Fruit fly (Drosophila melanogaster) whole organism, pupa: Measurements from ENCODE around the gene Ced-12.

Experiments used
- CG10348 ChIP-seq: fragments of 200-800 bp; sonication (Bioruptor generic); IDR thresholded peaks from 2 replicates; pipeline ENCODE4 v1.3.6; 2022; ENCODE audit warnings: missing biosample characterization, missing genetic modification characterization
- CG12605 ChIP-seq: fragments of 200-800 bp; sonication (Bioruptor generic); IDR thresholded peaks from 2 replicates; pipeline ENCODE4 v1.3.6; 2022; ENCODE audit warnings: missing biosample characterization, missing genetic modification characterization
- CG13204 ChIP-seq: fragments of 200-800 bp; sonication (Bioruptor generic); optimal IDR thresholded peaks from 2 replicates; lab custom pipeline; 2018; ENCODE audit warnings: missing biosample characterization, mild to moderate bottlenecking, missing genetic modification characterization, moderate library complexity
- CG14655 ChIP-seq: fragments of 200-800 bp; sonication (Bioruptor generic); optimal IDR thresholded peaks from 3 replicates; lab custom pipeline; 2017; ENCODE audit warnings: mild to moderate bottlenecking, missing biosample characterization, missing genetic modification reagents, missing genetic modification characterization
- CG15710 ChIP-seq: fragments of 200-800 bp; sonication (Bioruptor generic); optimal IDR thresholded peaks from 2 replicates; lab custom pipeline; 2018; ENCODE audit warnings: missing biosample characterization, mild to moderate bottlenecking, missing genetic modification characterization, moderate library complexity
- CG32121 ChIP-seq: fragments of 200-800 bp; sonication (Bioruptor generic); IDR thresholded peaks from 2 replicates; pipeline ENCODE4 v1.3.6; 2022; ENCODE audit warnings: missing biosample characterization, missing genetic modification characterization
- CG34367 ChIP-seq: fragments of 200-800 bp; sonication (Bioruptor generic); optimal IDR thresholded peaks from 2 replicates; lab custom pipeline; 2018; ENCODE audit warnings: missing biosample characterization, mild to moderate bottlenecking, missing genetic modification characterization
- CG4496 ChIP-seq: fragments of 200-800 bp; sonication (Bioruptor generic); IDR thresholded peaks from 3 replicates; pipeline ENCODE4 v1.3.6; 2022; ENCODE audit warnings: missing biosample characterization, missing genetic modification characterization
- CG8159 ChIP-seq: fragments of 200-800 bp; sonication (Bioruptor generic); optimal IDR thresholded peaks from 3 replicates; lab custom pipeline; 2018; ENCODE audit warnings: missing biosample characterization, mild to moderate bottlenecking, missing genetic modification characterization, moderate library complexity
- CG8301 ChIP-seq: fragments of 200-800 bp; sonication (Bioruptor generic); optimal IDR thresholded peaks from 2 replicates; lab custom pipeline; 2018; ENCODE audit warnings: missing biosample characterization, mild to moderate bottlenecking, missing genetic modification characterization
- CG9948 ChIP-seq: fragments of 200-800 bp; sonication (Bioruptor generic); optimal IDR thresholded peaks from 2 replicates; lab custom pipeline; 2018; ENCODE audit warnings: missing biosample characterization, mild to moderate bottlenecking, missing genetic modification characterization, moderate library complexity
- D1 ChIP-seq: fragments of 200-800 bp; sonication (Bioruptor generic); optimal IDR thresholded peaks from 2 replicates; lab custom pipeline; 2018; ENCODE audit warnings: missing biosample characterization, mild to moderate bottlenecking, missing genetic modification characterization, moderate library complexity
- EcR ChIP-seq: fragments of 200-800 bp; sonication (Bioruptor generic); optimal IDR thresholded peaks from 3 replicates; lab custom pipeline; 2019; ENCODE audit warnings: missing biosample characterization, missing genetic modification characterization, mild to moderate bottlenecking, moderate library complexity, missing genetic modification reagents
- fd96Ca ChIP-seq: fragments of 200-800 bp; sonication (Bioruptor generic); IDR thresholded peaks from 3 replicates; pipeline ENCODE4 v1.3.6; 2022; ENCODE audit warnings: missing biosample characterization, missing genetic modification characterization

DNA sequence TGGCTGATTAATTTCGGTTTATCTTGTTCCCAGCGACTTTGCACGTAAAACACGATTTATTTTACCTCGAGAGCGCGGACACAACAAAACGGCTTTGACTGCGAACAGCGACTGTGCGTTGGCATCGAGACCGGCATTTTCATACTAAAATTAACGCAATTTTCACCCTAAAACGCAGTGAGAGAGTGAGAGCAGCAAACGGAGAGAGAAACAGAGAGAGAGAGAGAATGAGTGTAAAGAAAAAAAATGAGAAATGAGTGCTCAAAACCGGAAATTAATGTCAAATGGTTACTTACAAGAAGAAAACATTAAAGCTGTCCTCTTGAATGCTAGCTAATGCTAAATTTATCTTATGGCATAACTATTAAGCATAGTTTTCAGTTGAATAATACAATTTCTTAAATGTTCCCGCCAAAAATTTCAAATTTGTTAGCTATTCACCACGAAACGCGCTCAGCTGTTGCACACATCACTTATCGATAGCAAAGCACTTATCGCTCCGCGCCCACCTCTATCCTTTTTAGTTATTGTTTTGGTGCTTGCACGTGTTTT lies 41.7 kb upstream of the Ced-12 start, which contains the start of the genes JhI-21, RpL7-like and CG34164:
- TF ChIP-seq CG9948 (tag; lab: Kevin White, UChicago) (no peak), CG34367 (no peak), CG15710 (tag; lab: Kevin White, UChicago) (no peak), CG10348 (GFP tag; lab: Robert Waterston, UW) (no peak), CG12605 (GFP tag; lab: Robert Waterston, UW) (peak; percentile 43; the same call in 1 of the 2 replicates), CG8301 (tag; lab: Kevin White, UChicago) (no peak), fd96Ca (GFP tag; lab: Robert Waterston, UW) (no peak), D1 (tag; lab: Kevin White, UChicago) (no peak), CG32121 (GFP tag; lab: Robert Waterston, UW) (no peak), EcR (GFP tag; lab: Kevin White, UChicago) (no peak), CG14655 (GFP tag; lab: Kevin White, UChicago) (no peak), CG13204 (GFP tag; lab: Kevin White, UChicago) (no peak), CG8159 (no peak), CG4496 (GFP tag; lab: Robert Waterston, UW) (no peak)
